Worm (Caenorhabditis elegans): ENCODE results near the gene nhr-136.
"Not testable (repeated sequence)": the region's sequence is repeated elsewhere in the genome, so short reads cannot be mapped to it uniquely, and the experiment has no call there.

nhr-136 gene

ce11 chrV:12121274-12121673, 14.3 kb downstream of the nhr-136 start, which contains the start of gene C13C4.6:
Gene C13C4.6 (plus strand): TSS chrV:12121574.
- TF ChIP-seq dao-5 (tag; optimal IDR thresholded peaks at IDR 0.05) (no peak), him-1 (tag; optimal IDR thresholded peaks at IDR 0.05) (no peak), W03F9.2 (tag; optimal IDR thresholded peaks at IDR 0.05) (no peak)

ce11 chrV:12130688-12131087, 23.7 kb downstream of the nhr-136 start, which contains the start of gene C27A7.6:
Gene C27A7.6 (minus strand): TSS chrV:12130788.
- TF ChIP-seq dao-5, him-1, W03F9.2 (tag; optimal IDR thresholded peaks at IDR 0.05): not testable (repeated sequence)

DNA sequence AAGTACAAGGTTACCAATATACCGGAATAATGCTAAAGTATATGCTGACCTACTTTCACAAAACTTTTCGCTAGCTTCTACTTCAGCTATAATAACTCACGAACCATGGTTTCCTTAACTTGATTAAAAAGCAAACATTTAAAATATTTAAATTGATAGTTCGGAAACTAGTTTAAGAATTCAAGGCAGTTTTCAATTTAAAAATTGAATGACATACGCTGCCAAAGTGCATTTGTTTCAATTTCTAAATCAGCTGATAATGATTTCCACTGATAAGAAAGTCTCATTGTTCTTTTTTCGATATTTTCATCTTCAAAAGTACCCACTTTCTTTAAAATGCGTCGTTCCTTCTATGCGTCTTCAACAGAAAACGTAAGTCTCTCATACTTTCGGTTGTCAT, 24.2 kb downstream of the nhr-136 start, which contains the start of gene enpp-1:
Gene enpp-1, plus strand, starts transcription at position 301 of the 400 bp plus-strand sequence.
- TF ChIP-seq W03F9.2, dao-5, him-1 (tag; optimal IDR thresholded peaks at IDR 0.05): not testable (repeated sequence)

- TF ChIP-seq W03F9.2 (tag; optimal IDR thresholded peaks at IDR 0.05) (no peak), him-1 (tag; optimal IDR thresholded peaks at IDR 0.05) (no peak), dao-5 (tag; optimal IDR thresholded peaks at IDR 0.05) (no peak)
These were observed 31.0 kb downstream of the nhr-136 start for ce11 chrV:12137942-12138341.

DNA sequence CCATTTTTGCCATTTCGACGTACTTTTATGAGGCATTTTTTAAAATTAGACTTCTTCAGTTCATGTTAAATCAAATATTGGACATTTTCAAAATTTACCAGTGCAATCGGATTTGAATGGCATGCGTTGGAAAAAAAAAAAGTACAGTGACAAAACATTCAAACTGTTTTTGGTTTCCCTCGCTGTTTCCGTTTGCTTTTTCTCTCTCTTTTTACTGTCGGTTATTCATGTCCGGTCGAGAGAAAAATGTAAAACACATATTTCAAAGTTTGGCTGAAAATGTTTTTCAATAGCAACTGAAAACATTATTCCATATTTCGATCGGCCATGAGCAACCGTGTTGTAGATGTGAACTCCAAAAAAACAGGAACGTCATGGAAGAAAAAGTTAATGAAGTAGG, 33.7 kb downstream of the nhr-136 start, which contains the start of gene C27A7.3:
Gene C27A7.3, plus strand, starts transcription at position 301 of the 400 bp plus-strand sequence.
- no peak for TF ChIP-seq him-1 (tag; optimal IDR thresholded peaks at IDR 0.05)
- no peak for TF ChIP-seq dao-5 (tag; optimal IDR thresholded peaks at IDR 0.05)
- no peak for TF ChIP-seq W03F9.2 (tag; optimal IDR thresholded peaks at IDR 0.05)

ce11 chrV:12150607-12151006, 43.7 kb downstream of the nhr-136 start, which contains the start of gene che-11:
Gene che-11 (minus strand): TSS chrV:12150707.
- TF ChIP-seq him-1 (tag; optimal IDR thresholded peaks at IDR 0.05) (no peak), W03F9.2 (tag; optimal IDR thresholded peaks at IDR 0.05) (no peak), dao-5 (tag; optimal IDR thresholded peaks at IDR 0.05) (no peak)

ce11 chrV:12152857-12153256, 45.9 kb downstream of the nhr-136 start, which contains the start of gene C27A7.8:
Gene C27A7.8 (plus strand): TSS chrV:12153157.
- TF ChIP-seq him-1 (tag; optimal IDR thresholded peaks at IDR 0.05): no peak
- TF ChIP-seq W03F9.2 (tag; optimal IDR thresholded peaks at IDR 0.05): no peak
- no peak for TF ChIP-seq dao-5 (tag; optimal IDR thresholded peaks at IDR 0.05)

DNA sequence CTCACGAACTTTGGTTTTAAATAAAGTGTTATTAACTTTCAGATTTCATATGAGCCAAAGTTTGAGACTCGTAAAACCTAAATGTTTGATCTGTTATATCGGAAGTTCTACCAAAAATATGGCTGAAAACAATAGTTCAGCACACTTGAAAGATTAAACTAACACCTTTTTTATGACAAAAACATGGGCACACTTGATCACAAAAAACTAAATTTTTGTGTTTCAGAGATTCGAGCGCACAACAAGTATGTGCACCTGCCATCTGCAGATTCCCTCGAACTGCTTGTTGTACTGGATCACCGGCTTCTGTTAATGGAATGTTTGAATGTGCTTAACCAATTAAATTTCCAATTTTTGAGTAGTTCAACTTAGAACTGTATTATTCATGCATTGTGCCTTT, 46.8 kb downstream of the nhr-136 start:
- TF ChIP-seq him-1 (tag; optimal IDR thresholded peaks at IDR 0.05) (no peak), W03F9.2 (tag; optimal IDR thresholded peaks at IDR 0.05) (no peak), dao-5 (tag; optimal IDR thresholded peaks at IDR 0.05) (no peak)

DNA sequence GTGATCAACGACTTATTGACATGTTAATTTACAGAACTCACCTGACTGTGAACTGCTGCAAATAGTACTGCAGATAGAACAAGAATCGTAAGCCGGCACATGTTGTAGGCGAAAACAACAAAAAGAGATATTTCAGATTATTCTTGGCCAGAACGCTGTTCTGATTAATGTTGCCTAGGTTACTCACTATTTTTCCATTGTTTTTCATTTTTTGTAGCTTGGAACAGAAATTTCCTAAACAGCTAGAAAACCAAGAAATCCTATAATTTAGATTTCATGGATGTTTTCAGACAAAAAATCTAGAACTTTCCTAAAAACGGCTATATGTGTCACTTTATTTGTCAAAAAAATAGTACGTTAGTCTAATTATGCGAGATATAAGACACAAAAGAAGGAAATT, 47.6 kb downstream of the nhr-136 start, which contains the start of gene C27A7.9:
Gene C27A7.9, minus strand, starts transcription at position 101 of the 400 bp plus-strand sequence.
- TF ChIP-seq W03F9.2 (tag; optimal IDR thresholded peaks at IDR 0.05) (no peak), him-1 (tag; optimal IDR thresholded peaks at IDR 0.05) (no peak), dao-5 (tag; optimal IDR thresholded peaks at IDR 0.05) (no peak)

- no peak for TF ChIP-seq dao-5 (tag; optimal IDR thresholded peaks at IDR 0.05)
- TF ChIP-seq him-1 (tag; optimal IDR thresholded peaks at IDR 0.05): no peak
- TF ChIP-seq W03F9.2 (tag; optimal IDR thresholded peaks at IDR 0.05): no peak
These were observed 51.4 kb downstream of the nhr-136 start for ce11 chrV:12158377-12158776.
